Worm (Caenorhabditis elegans) whole organism, L1 larva: Measurements from ENCODE around the gene F17E9.18.
"Not testable (repeated sequence)": the region's sequence is repeated elsewhere in the genome, so short reads cannot be mapped to it uniquely, and the experiment has no call there.

Experiments
- C04F5.9 ChIP-seq: sonication (generic microtip); optimal IDR thresholded peaks from 2 replicates; lab custom pipeline; 2016; ENCODE audit warnings: missing genetic modification characterization, missing compliant biosample characterization
- C16A3.4 ChIP-seq: fragments of 150-350 bp; optimal IDR thresholded peaks from 2 replicates; lab custom pipeline; 2014; ENCODE audit warnings: missing biosample characterization, missing genetic modification characterization
- Y116A8C.19 ChIP-seq: sonication (generic microtip); optimal IDR thresholded peaks from 2 replicates; lab custom pipeline; 2016; ENCODE audit warnings: missing compliant biosample characterization, missing genetic modification characterization, borderline replicate concordance
- alr-1 ChIP-seq: fragments of 200-800 bp; sonication (Bioruptor generic); optimal IDR thresholded peaks from 2 replicates; lab custom pipeline; 2018; ENCODE audit warnings: borderline replicate concordance, mild to moderate bottlenecking, missing genetic modification characterization, missing compliant biosample characterization
- blmp-1 ChIP-seq: fragments of 150-350 bp; optimal IDR thresholded peaks from 2 replicates; lab custom pipeline; 2014; ENCODE audit warnings: missing biosample characterization, missing genetic modification characterization
- ceh-63 ChIP-seq: fragments of 200-800 bp; sonication (Bioruptor generic); optimal IDR thresholded peaks from 2 replicates; lab custom pipeline; 2018; ENCODE audit warnings: mild to moderate bottlenecking, missing genetic modification characterization, missing compliant biosample characterization
- ceh-8 ChIP-seq: fragments of 200-800 bp; sonication (Bioruptor generic); optimal IDR thresholded peaks from 2 replicates; lab custom pipeline; 2018; ENCODE audit warnings: mild to moderate bottlenecking, missing genetic modification characterization, moderate library complexity, missing compliant biosample characterization
- ces-1 ChIP-seq: fragments of 150-350 bp; optimal IDR thresholded peaks from 2 replicates; lab custom pipeline; 2014; ENCODE audit warnings: missing biosample characterization, missing genetic modification reagents, missing genetic modification characterization
- efl-1 ChIP-seq, 4 experiments: fragments of 150-350 bp; optimal IDR thresholded peaks in 3 of 4; peaks in 1 of 4; 1 replicate in 1 of 4; 2 replicates in 3 of 4; lab custom pipeline; 2014; ENCODE audit warnings: missing biosample characterization in 2 of 4, missing genetic modification characterization in 2 of 4, missing genetic modification reagents in 2 of 4
- egl-13 ChIP-seq: sonication (generic microtip); optimal IDR thresholded peaks from 2 replicates; lab custom pipeline; 2016; ENCODE audit warnings: missing genotype, missing genetic modification reagents, missing genetic modification characterization, missing compliant biosample characterization
- elt-3 ChIP-seq, 6 experiments: fragments of 150-350 bp in 1 of 6; sonication (generic microtip); optimal IDR thresholded peaks; 2 replicates each; lab custom pipeline; 2017 to 2018; ENCODE audit warnings: missing biosample characterization in 6 of 6, missing genetic modification characterization in 6 of 6, inconsistent platforms in 1 of 6
- ets-5 ChIP-seq: fragments of 200-800 bp; sonication (Bioruptor generic); IDR thresholded peaks from 2 replicates; pipeline ENCODE4 v1.3.6; 2022; ENCODE audit warnings: missing genetic modification characterization, missing compliant biosample characterization
- fkh-10 ChIP-seq: sonication (generic microtip); optimal IDR thresholded peaks from 2 replicates; lab custom pipeline; 2017; ENCODE audit warnings: missing biosample characterization, missing genetic modification reagents, missing genetic modification characterization
- fkh-4 ChIP-seq: sonication (generic microtip); optimal IDR thresholded peaks from 2 replicates; lab custom pipeline; 2016; ENCODE audit warnings: missing compliant biosample characterization, missing genetic modification characterization, borderline replicate concordance
- fkh-8 ChIP-seq: sonication (generic microtip); optimal IDR thresholded peaks from 2 replicates; lab custom pipeline; 2016; ENCODE audit warnings: mild to moderate bottlenecking, missing genetic modification characterization, missing compliant biosample characterization
- hlh-17 ChIP-seq: fragments of 200-800 bp; sonication (Bioruptor generic); optimal IDR thresholded peaks from 2 replicates; lab custom pipeline; 2018; ENCODE audit warnings: missing genetic modification characterization, mild to moderate bottlenecking, missing compliant biosample characterization, moderate library complexity, borderline replicate concordance
- hpl-2 ChIP-seq: fragments of 150-350 bp; optimal IDR thresholded peaks from 2 replicates; lab custom pipeline; 2014; ENCODE audit warnings: missing biosample characterization, missing genetic modification reagents, missing genetic modification characterization
- isw-1 ChIP-seq: fragments of 200-800 bp; sonication (Bioruptor generic); IDR thresholded peaks from 2 replicates; pipeline ENCODE4 v1.3.6; 2022; ENCODE audit warnings: missing genetic modification characterization, missing compliant biosample characterization
- lin-35 ChIP-seq, 2 experiments: fragments of 150-350 bp; optimal IDR thresholded peaks; 2 replicates each; lab custom pipeline; 2014; ENCODE audit warnings: missing biosample characterization in 2 of 2, missing genetic modification characterization in 2 of 2, missing genetic modification reagents in 2 of 2
- lir-3 ChIP-seq: sonication (generic microtip); optimal IDR thresholded peaks from 2 replicates; lab custom pipeline; 2016; ENCODE audit warnings: mild to moderate bottlenecking, missing genetic modification characterization, moderate library complexity, missing compliant biosample characterization; ENCODE audit not compliant: poor library complexity
- lsy-2 ChIP-seq, 2 experiments: fragments of 150-350 bp; optimal IDR thresholded peaks; 2 replicates each; lab custom pipeline; 2014; ENCODE audit warnings: missing biosample characterization in 2 of 2, missing genetic modification characterization in 2 of 2
- mdl-1 ChIP-seq, 2 experiments: fragments of 150-350 bp; optimal IDR thresholded peaks; 2 replicates each; lab custom pipeline; 2014 to 2017; ENCODE audit warnings: missing biosample characterization in 2 of 2, missing genetic modification characterization in 2 of 2, inconsistent platforms in 1 of 2
- mef-2 ChIP-seq: fragments of 150-350 bp; optimal IDR thresholded peaks from 2 replicates; lab custom pipeline; 2014; ENCODE audit warnings: missing biosample characterization, missing genetic modification characterization
- nhr-19 ChIP-seq: fragments of 200-800 bp; sonication (Bioruptor generic); conservative IDR thresholded peaks from 2 replicates; pipeline ENCODE4 v1.3.6; 2022; ENCODE audit warnings: missing genetic modification characterization, missing compliant biosample characterization
- nhr-28 ChIP-seq: fragments of 150-350 bp; optimal IDR thresholded peaks from 2 replicates; lab custom pipeline; 2014; ENCODE audit warnings: missing biosample characterization, missing genetic modification characterization
- nhr-76 ChIP-seq: sonication (generic microtip); optimal IDR thresholded peaks from 2 replicates; lab custom pipeline; 2017; ENCODE audit warnings: missing biosample characterization, missing genetic modification characterization
- nhr-85 ChIP-seq: sonication (generic microtip); peaks from one replicate; lab custom pipeline; 2016; ENCODE audit warnings: missing genetic modification characterization, inconsistent platforms, missing compliant biosample characterization
- pag-3 ChIP-seq: sonication (generic microtip); optimal IDR thresholded peaks from 2 replicates; lab custom pipeline; 2017; ENCODE audit warnings: missing genetic modification characterization, mild to moderate bottlenecking, missing compliant biosample characterization, antibody characterized with exemption, borderline replicate concordance; ENCODE audit not compliant: insufficient read depth
- skn-1 ChIP-seq: fragments of 150-350 bp; optimal IDR thresholded peaks from 2 replicates; lab custom pipeline; 2014; ENCODE audit warnings: missing biosample characterization, missing genetic modification characterization
- snpc-4 ChIP-seq: fragments of 150-350 bp; optimal IDR thresholded peaks from 2 replicates; lab custom pipeline; 2014; ENCODE audit warnings: missing biosample characterization, missing genetic modification characterization
- snu-23 ChIP-seq: sonication (generic microtip); optimal IDR thresholded peaks from 2 replicates; lab custom pipeline; 2016; ENCODE audit warnings: missing genetic modification characterization, missing compliant biosample characterization
- tlp-1 ChIP-seq: fragments of 150-350 bp; optimal IDR thresholded peaks from 2 replicates; lab custom pipeline; 2014; ENCODE audit warnings: missing biosample characterization, missing genetic modification characterization
- unc-30 ChIP-seq: sonication (generic microtip); optimal IDR thresholded peaks from 2 replicates; lab custom pipeline; 2017; ENCODE audit warnings: missing biosample characterization, missing genetic modification characterization
- zip-4 ChIP-seq: fragments of 200-800 bp; sonication (Bioruptor generic); optimal IDR thresholded peaks from 2 replicates; lab custom pipeline; 2018; ENCODE audit warnings: mild to moderate bottlenecking, missing genetic modification characterization, moderate library complexity, missing compliant biosample characterization

Gene F17E9.18

DNA sequence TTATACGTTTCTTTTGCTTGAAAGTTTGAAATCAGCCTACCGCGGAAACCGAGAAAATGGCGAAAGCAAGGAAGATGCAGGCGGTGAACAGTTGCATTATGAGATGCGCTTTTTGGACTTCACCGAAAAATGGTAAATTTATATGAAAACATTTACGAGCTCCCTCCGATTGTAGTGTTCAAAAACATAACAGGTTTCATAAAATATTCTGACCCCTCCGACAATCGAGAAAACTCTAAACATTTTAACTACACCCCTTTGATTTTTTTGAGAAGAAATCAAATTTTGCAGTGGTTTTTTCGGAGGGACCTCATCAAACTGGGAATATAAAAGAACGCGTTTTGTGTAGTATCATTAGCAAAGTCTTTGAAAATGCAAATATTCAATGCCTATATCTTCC lies at the start of gene F17E9.18, which contains the start of gene F17E9.15:
Gene F17E9.18, minus strand, starts transcription at position 101 of the 400 bp plus-strand sequence.
Gene F17E9.15, plus strand, starts transcription at position 368 of the 400 bp plus-strand sequence.
- TF ChIP-seq mef-2 (tag; lab: Kevin White, UChicago) (no peak), ets-5 (GFP tag; lab: Robert Waterston, UW) (no peak), nhr-28 (tag; lab: Kevin White, UChicago) (no peak), fkh-4 (tag; lab: Kevin White, UChicago) (no peak), nhr-76 (tag; lab: Kevin White, UChicago) (no peak), ces-1 (GFP tag; lab: Kevin White, UChicago) (no peak), egl-13 (tag; lab: Kevin White, UChicago) (no peak), lir-3 (no peak), mdl-1 (tag; optimal IDR thresholded peaks at IDR 0.05; lab: Kevin White, UChicago) (no peak), pag-3 (tag; lab: Kevin White, UChicago) (no peak), hlh-17 (GFP tag; lab: Kevin White, UChicago) (no peak)
- TF ChIP-seq, all 84 proteins: peak for 0

DNA sequence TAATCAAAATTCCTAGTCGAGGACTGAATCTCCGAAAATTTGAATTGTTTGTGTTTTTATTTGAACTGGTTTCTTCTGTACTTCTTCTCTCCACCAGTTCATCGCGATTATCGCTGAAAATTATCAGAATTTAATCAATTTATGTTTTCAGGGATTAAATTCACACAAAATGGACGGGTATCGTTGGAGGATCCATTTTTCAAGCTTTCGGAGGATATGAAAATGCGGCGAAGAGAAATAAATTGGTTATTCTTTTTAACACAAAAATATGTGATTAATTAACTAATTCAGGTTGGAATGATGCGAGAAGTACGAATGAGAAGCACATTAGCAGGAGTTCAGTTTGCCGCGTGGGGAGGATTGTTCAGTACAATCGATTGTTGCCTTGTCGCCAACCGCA lies 49.4 kb upstream of the F17E9.18 start, which contains the start of gene timm-17B.2:
Gene timm-17B.2, plus strand, starts transcription at position 301 of the 400 bp plus-strand sequence.
- no peak for TF ChIP-seq lin-35 (GFP tag; optimal IDR thresholded peaks at IDR 0.05; lab: Kevin White, UChicago)
- no peak for TF ChIP-seq fkh-10
- no peak for TF ChIP-seq fkh-4 (tag; lab: Kevin White, UChicago)
- TF ChIP-seq skn-1 (tag; lab: Kevin White, UChicago) = no peak
- no peak for TF ChIP-seq fkh-8 (tag; lab: Kevin White, UChicago)
- no peak for TF ChIP-seq alr-1 (tag; lab: Kevin White, UChicago)
- TF ChIP-seq elt-3 (tag; optimal IDR thresholded peaks at IDR 0.05; lab: Kevin White, UChicago) = no peak
- TF ChIP-seq nhr-19 (GFP tag; lab: Robert Waterston, UW) = no peak
- TF ChIP-seq unc-30 (tag; lab: Kevin White, UChicago) = no peak
- no peak for TF ChIP-seq nhr-28 (tag; lab: Kevin White, UChicago)
- no peak for TF ChIP-seq Y116A8C.19 (tag; lab: Kevin White, UChicago)
- no peak for TF ChIP-seq efl-1 (optimal IDR thresholded peaks at IDR 0.05; lab: Kevin White, UChicago)
- no peak for TF ChIP-seq efl-1 (GFP tag; optimal IDR thresholded peaks at IDR 0.05 in 1 of 2; lab: Kevin White, UChicago)
- no peak for TF ChIP-seq nhr-85 (tag; lab: Kevin White, UChicago)
- TF ChIP-seq blmp-1 (tag; lab: Kevin White, UChicago) = no peak
- TF ChIP-seq lsy-2 (tag; optimal IDR thresholded peaks at IDR 0.05; lab: Kevin White, UChicago) = no peak
- TF ChIP-seq hpl-2 (GFP tag; lab: Kevin White, UChicago) = no peak
- no peak for TF ChIP-seq snu-23
- TF ChIP-seq C16A3.4 = no peak

ce11 chrIV:8394105-8394504 lies 47.2 kb upstream of the F17E9.18 start, which contains the start of gene D2096.11:
TSS of gene D2096.11 (minus strand) at chrIV:8394205.
- TF ChIP-seq snpc-4 (tag; lab: Kevin White, UChicago) (no peak), ets-5 (GFP tag; lab: Robert Waterston, UW) (no peak), lir-3 (no peak), zip-4 (GFP tag; lab: Kevin White, UChicago) (no peak), skn-1 (tag; lab: Kevin White, UChicago) (no peak), lin-35 (GFP tag; optimal IDR thresholded peaks at IDR 0.05; lab: Kevin White, UChicago) (no peak), elt-3 (tag; optimal IDR thresholded peaks at IDR 0.05; lab: Kevin White, UChicago) (no peak), ces-1 (GFP tag; lab: Kevin White, UChicago) (no peak), isw-1 (no peak), ceh-63 (GFP tag; lab: Kevin White, UChicago) (no peak), hpl-2 (GFP tag; lab: Kevin White, UChicago) (no peak), fkh-8 (tag; lab: Kevin White, UChicago) (no peak), efl-1 (optimal IDR thresholded peaks at IDR 0.05; lab: Kevin White, UChicago) (no peak), efl-1 (GFP tag; optimal IDR thresholded peaks at IDR 0.05 in 1 of 2; lab: Kevin White, UChicago) (no peak), C04F5.9 (tag; lab: Kevin White, UChicago) (no peak), tlp-1 (no peak)

DNA sequence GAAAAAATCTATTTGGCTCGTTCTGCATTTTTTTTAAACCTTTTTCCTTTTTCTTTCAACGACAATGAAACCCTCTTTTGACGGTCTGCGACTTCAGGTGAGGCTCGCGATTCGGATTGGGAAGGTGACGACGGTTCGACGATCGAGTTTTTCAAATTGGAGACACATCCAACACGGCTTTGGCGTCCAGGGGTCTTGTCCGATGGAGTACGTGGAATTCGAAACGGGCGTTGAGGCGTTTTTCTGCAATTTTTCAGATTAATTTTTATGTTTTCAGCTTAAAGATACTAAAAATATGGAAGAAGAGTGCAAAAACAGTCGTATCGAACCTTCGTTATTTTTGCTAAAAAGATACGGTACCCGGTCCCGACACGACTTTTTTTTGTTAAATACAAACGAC lies 42.2 kb upstream of the F17E9.18 start, which contains the start of gene D2096.10:
Gene D2096.10, minus strand, starts transcription at position 101 of the 400 bp plus-strand sequence.
- not testable (repeated sequence) for TF ChIP-seq Y116A8C.19 (tag; lab: Kevin White, UChicago); ceh-8 (GFP tag; lab: Kevin White, UChicago); snu-23
